Worm (Caenorhabditis elegans) whole organism, midembryonic: ENCODE results near the gene slcf-2.

ENCODE experiments used
- T22C8.4 ChIP-seq: fragments of 200-800 bp; sonication (Bioruptor generic); IDR thresholded peaks from 2 replicates; pipeline ENCODE4 v1.3.6; 2022; ENCODE audit warnings: missing genetic modification characterization, missing compliant biosample characterization
- cog-1 ChIP-seq: sonication (generic microtip); optimal IDR thresholded peaks from 2 replicates; lab custom pipeline; 2016; ENCODE audit warnings: missing genetic modification characterization, missing compliant biosample characterization
- flt-1 ChIP-seq: fragments of 200-800 bp; sonication (Bioruptor generic); IDR thresholded peaks from 2 replicates; pipeline ENCODE4 v1.3.6; 2022; ENCODE audit warnings: missing genetic modification characterization, missing compliant biosample characterization
- klf-2 ChIP-seq: fragments of 200-800 bp; sonication (Bioruptor generic); conservative IDR thresholded peaks from 2 replicates; pipeline ENCODE4 v1.3.6; 2022; ENCODE audit warnings: missing genetic modification reagents, missing genetic modification characterization, missing compliant biosample characterization
- med-1 ChIP-seq: sonication (generic microtip); optimal IDR thresholded peaks from 2 replicates; lab custom pipeline; 2017; ENCODE audit warnings: missing genetic modification characterization, mild to moderate bottlenecking, missing compliant biosample characterization, antibody characterized with exemption, missing genetic modification reagents; ENCODE audit not compliant: insufficient read depth
- ref-1 ChIP-seq: fragments of 200-800 bp; sonication (Bioruptor generic); conservative IDR thresholded peaks from 2 replicates; pipeline ENCODE4 v1.3.6; 2022; ENCODE audit warnings: missing genetic modification reagents, missing genetic modification characterization, missing compliant biosample characterization
- tab-1 ChIP-seq: fragments of 200-800 bp; sonication (Bioruptor generic); IDR thresholded peaks from 2 replicates; pipeline ENCODE4 v1.3.6; 2022; ENCODE audit warnings: missing genetic modification characterization, missing compliant biosample characterization
- ztf-23 ChIP-seq: fragments of 200-800 bp; sonication (Bioruptor generic); IDR thresholded peaks from 2 replicates; pipeline ENCODE4 v1.3.6; 2022; ENCODE audit warnings: missing genetic modification reagents, missing genetic modification characterization, missing compliant biosample characterization
- ztf-29 ChIP-seq: fragments of 200-800 bp; sonication (Bioruptor generic); IDR thresholded peaks from 2 replicates; pipeline ENCODE4 v1.3.6; 2022; ENCODE audit warnings: missing genetic modification reagents, missing genetic modification characterization, missing compliant biosample characterization

DNA sequence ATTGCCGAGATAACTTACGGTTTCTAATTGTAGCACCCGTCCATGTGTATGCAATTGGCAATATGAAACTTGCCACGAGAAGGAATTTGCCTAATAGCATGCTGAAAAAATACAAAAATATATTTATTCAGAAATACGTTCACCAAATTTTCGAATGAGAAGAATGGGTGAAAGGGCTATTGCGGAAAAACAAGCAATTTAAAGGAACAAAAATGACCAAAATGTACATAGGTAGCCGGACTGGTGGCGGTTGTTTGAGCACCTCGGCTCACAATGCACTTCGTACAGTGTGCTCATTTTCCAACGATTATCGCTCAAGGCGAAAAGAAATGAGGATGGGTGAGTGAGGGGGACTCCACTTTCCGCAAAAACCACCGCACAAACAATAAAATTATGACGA, 6.3 kb downstream of the slcf-2 start, which contains the start of gene cht-1:
- TF ChIP-seq T22C8.4 (GFP tag; lab: Robert Waterston, UW) (no peak), tab-1 (no peak), ztf-23 (GFP tag; lab: Robert Waterston, UW) (no peak), cog-1 (no peak), flt-1 (GFP tag; lab: Robert Waterston, UW) (no peak), med-1 (GFP tag; lab: Kevin White, UChicago) (no peak), klf-2 (GFP tag; lab: Robert Waterston, UW) (no peak), ref-1 (GFP tag; lab: Robert Waterston, UW) (no peak), ztf-29 (GFP tag; lab: Robert Waterston, UW) (no peak)
